Worm (Caenorhabditis elegans) whole organism, L2 larva: ENCODE measurements around the gene fbxb-53.

Source experiments
- C34F6.9 ChIP-seq: fragments of 150-350 bp; optimal IDR thresholded peaks from 2 replicates; lab custom pipeline; 2014; ENCODE audit warnings: missing biosample characterization, missing genetic modification characterization
- F13H6.1 ChIP-seq: sonication (generic microtip); optimal IDR thresholded peaks from 2 replicates; lab custom pipeline; 2016; ENCODE audit warnings: missing genetic modification characterization, missing compliant biosample characterization
- alr-1 ChIP-seq: fragments of 150-350 bp; optimal IDR thresholded peaks from 2 replicates; lab custom pipeline; 2014; ENCODE audit warnings: missing biosample characterization, missing genetic modification characterization
- aly-2 ChIP-seq: fragments of 150-350 bp; optimal IDR thresholded peaks from 2 replicates; lab custom pipeline; 2014; ENCODE audit warnings: missing biosample characterization, missing genetic modification characterization
- ama-1 ChIP-seq: fragments of 150-350 bp; optimal IDR thresholded peaks from 2 replicates; lab custom pipeline; 2018; ENCODE audit warnings: inconsistent platforms
- ceh-16 ChIP-seq: fragments of 150-350 bp; optimal IDR thresholded peaks from 2 replicates; lab custom pipeline; 2014; ENCODE audit warnings: missing biosample characterization, missing genetic modification characterization
- egl-27 ChIP-seq: sonication (generic microtip); optimal IDR thresholded peaks from 3 replicates; lab custom pipeline; 2017; ENCODE audit warnings: missing biosample characterization, missing genetic modification reagents, missing genetic modification characterization
- elt-3 ChIP-seq: sonication (generic microtip); optimal IDR thresholded peaks from 2 replicates; lab custom pipeline; 2017; ENCODE audit warnings: missing biosample characterization, missing genetic modification characterization
- fos-1 ChIP-seq: fragments of 150-350 bp; optimal IDR thresholded peaks from 2 replicates; lab custom pipeline; 2014; ENCODE audit warnings: missing biosample characterization, missing genetic modification characterization
- gmeb-1 ChIP-seq: fragments of 150-350 bp; optimal IDR thresholded peaks from 2 replicates; lab custom pipeline; 2014; ENCODE audit warnings: missing biosample characterization, missing genetic modification characterization
- lin-11 ChIP-seq: fragments of 150-350 bp; sonication (generic microtip); optimal IDR thresholded peaks from 2 replicates; lab custom pipeline; 2014; ENCODE audit warnings: missing biosample characterization, missing genetic modification characterization, inconsistent platforms, mixed read lengths
- lin-13 ChIP-seq: fragments of 150-350 bp; optimal IDR thresholded peaks from 2 replicates; lab custom pipeline; 2014; ENCODE audit warnings: missing biosample characterization, missing genetic modification reagents, missing genetic modification characterization
- lin-39 ChIP-seq: fragments of 150-350 bp; optimal IDR thresholded peaks from 2 replicates; lab custom pipeline; 2014; ENCODE audit warnings: missing biosample characterization, missing genetic modification reagents, missing genetic modification characterization
- lsy-2 ChIP-seq, 2 experiments: fragments of 150-350 bp in 1 of 2; sonication (generic microtip) in 1 of 2; optimal IDR thresholded peaks; 2 replicates each; lab custom pipeline; 2014 to 2017; ENCODE audit warnings: missing biosample characterization in 2 of 2, missing genetic modification characterization in 2 of 2
- mab-5 ChIP-seq: fragments of 150-350 bp; optimal IDR thresholded peaks from 2 replicates; lab custom pipeline; 2014; ENCODE audit warnings: missing biosample characterization, missing genetic modification characterization
- mbf-1 ChIP-seq: sonication (generic microtip); optimal IDR thresholded peaks from 2 replicates; lab custom pipeline; 2017; ENCODE audit warnings: missing biosample characterization, missing genetic modification characterization
- mdl-1 ChIP-seq, 2 experiments: fragments of 150-350 bp in 1 of 2; sonication (generic microtip) in 1 of 2; optimal IDR thresholded peaks; 2 replicates each; lab custom pipeline; 2017; ENCODE audit warnings: missing biosample characterization in 2 of 2, missing genetic modification characterization in 2 of 2
- nhr-10 ChIP-seq: sonication (generic microtip); optimal IDR thresholded peaks from 2 replicates; lab custom pipeline; 2017; ENCODE audit warnings: missing biosample characterization, missing genetic modification characterization
- nhr-21 ChIP-seq: fragments of 150-350 bp; optimal IDR thresholded peaks from 2 replicates; lab custom pipeline; 2014; ENCODE audit warnings: missing biosample characterization, missing genetic modification characterization
- nhr-237 ChIP-seq: fragments of 150-350 bp; optimal IDR thresholded peaks from 2 replicates; lab custom pipeline; 2014; ENCODE audit warnings: missing biosample characterization, missing genetic modification characterization
- nhr-25 ChIP-seq: fragments of 150-350 bp; sonication (generic microtip); optimal IDR thresholded peaks from 3 replicates; lab custom pipeline; 2014; ENCODE audit warnings: missing biosample characterization, missing genetic modification characterization
- nhr-77 ChIP-seq: fragments of 150-350 bp; optimal IDR thresholded peaks from 2 replicates; lab custom pipeline; 2014; ENCODE audit warnings: missing biosample characterization, missing genetic modification characterization
- peb-1 ChIP-seq: fragments of 150-350 bp; optimal IDR thresholded peaks from 2 replicates; lab custom pipeline; 2014; ENCODE audit warnings: missing biosample characterization, missing genetic modification characterization
- sem-4 ChIP-seq: fragments of 150-350 bp; optimal IDR thresholded peaks from 2 replicates; lab custom pipeline; 2014; ENCODE audit warnings: missing biosample characterization, missing genetic modification reagents, missing genetic modification characterization
- skn-1 ChIP-seq: sonication (generic microtip); optimal IDR thresholded peaks from 2 replicates; lab custom pipeline; 2017; ENCODE audit warnings: missing biosample characterization, missing genetic modification characterization
- sma-3 ChIP-seq: sonication (generic microtip); optimal IDR thresholded peaks from 2 replicates; lab custom pipeline; 2016; ENCODE audit warnings: missing genetic modification reagents, missing genetic modification characterization, missing compliant biosample characterization
- sma-9 ChIP-seq, 2 experiments: fragments of 150-350 bp in 1 of 2; sonication (generic microtip) in 1 of 2; optimal IDR thresholded peaks; 2 replicates each; lab custom pipeline; 2014 to 2016; ENCODE audit warnings: missing genetic modification characterization in 2 of 2, mild to moderate bottlenecking in 1 of 2, missing biosample characterization in 1 of 2, missing compliant biosample characterization in 1 of 2, missing genetic modification reagents in 1 of 2, moderate library complexity in 1 of 2
- unc-39 ChIP-seq: fragments of 150-350 bp; optimal IDR thresholded peaks from 2 replicates; lab custom pipeline; 2014; ENCODE audit warnings: missing biosample characterization, missing genetic modification characterization
- unc-55 ChIP-seq: fragments of 150-350 bp; sonication (generic microtip); optimal IDR thresholded peaks from 3 replicates; lab custom pipeline; 2014; ENCODE audit warnings: missing biosample characterization, missing genetic modification reagents, missing genetic modification characterization
- unc-62 ChIP-seq: fragments of 150-350 bp; optimal IDR thresholded peaks from 2 replicates; lab custom pipeline; 2014; ENCODE audit warnings: missing biosample characterization, missing genetic modification reagents, missing genetic modification characterization
- zag-1 ChIP-seq: fragments of 150-350 bp; optimal IDR thresholded peaks from 2 replicates; lab custom pipeline; 2014; ENCODE audit warnings: missing biosample characterization, missing genetic modification characterization
- ztf-11 ChIP-seq: sonication (generic microtip); optimal IDR thresholded peaks from 2 replicates; lab custom pipeline; 2017; ENCODE audit warnings: missing biosample characterization, missing genetic modification characterization
- ztf-4 ChIP-seq: fragments of 150-350 bp; optimal IDR thresholded peaks from 2 replicates; lab custom pipeline; 2014; ENCODE audit warnings: missing biosample characterization, missing genetic modification characterization

Gene fbxb-53

ce11 chrII:1756582-1756981 is at the start of gene fbxb-53:
Gene fbxb-53, plus strand, starts transcription at chrII:1756882.
- TF ChIP-seq lin-39 (tag; lab: Kevin White, UChicago) (no peak), alr-1 (tag; lab: Kevin White, UChicago) (no peak), gmeb-1 (tag; lab: Kevin White, UChicago) (no peak), C34F6.9 (no peak), mab-5 (tag; lab: Kevin White, UChicago) (no peak), ztf-4 (tag; lab: Kevin White, UChicago) (no peak)

ce11 chrII:1709959-1710358 is 46.7 kb upstream of the fbxb-53 start, which contains the start of gene fbxa-184:
Gene fbxa-184, plus strand, starts transcription at chrII:1710259.
- TF ChIP-seq elt-3 (tag; lab: Kevin White, UChicago) = no peak
- no peak for TF ChIP-seq egl-27 (tag; lab: Kevin White, UChicago)

ce11 chrII:1712938-1713337 is 43.7 kb upstream of the fbxb-53 start, which contains the start of gene btb-7:
Gene btb-7, plus strand, starts transcription at chrII:1713238.
- TF ChIP-seq sma-9 (GFP tag; optimal IDR thresholded peaks at IDR 0.05; lab: Kevin White, UChicago) = no peak
- no peak for TF ChIP-seq sma-9 (tag; optimal IDR thresholded peaks at IDR 0.05; lab: Kevin White, UChicago)
- no peak for TF ChIP-seq gmeb-1 (tag; lab: Kevin White, UChicago)
- no peak for TF ChIP-seq nhr-237 (tag; lab: Kevin White, UChicago)
- no peak for TF ChIP-seq nhr-25 (tag; lab: Kevin White, UChicago)
- TF ChIP-seq mdl-1 (tag; optimal IDR thresholded peaks at IDR 0.05; lab: Kevin White, UChicago) = no peak
- no peak for TF ChIP-seq aly-2
- no peak for TF ChIP-seq nhr-77
- no peak for TF ChIP-seq ztf-11 (tag; lab: Kevin White, UChicago)
- TF ChIP-seq lsy-2 (tag; optimal IDR thresholded peaks at IDR 0.05; lab: Kevin White, UChicago) = no peak
- TF ChIP-seq lin-39 (tag; lab: Kevin White, UChicago) = no peak
- no peak for TF ChIP-seq sem-4 (tag; lab: Kevin White, UChicago)
- TF ChIP-seq mbf-1 (tag; lab: Kevin White, UChicago) = no peak
- no peak for TF ChIP-seq lin-13 (GFP tag; lab: Kevin White, UChicago)
- no peak for TF ChIP-seq nhr-21 (tag; lab: Kevin White, UChicago)

ce11 chrII:1714772-1715353 is 41.8 kb upstream of the fbxb-53 start, which contains the start of gene btb-6:
Gene btb-6, plus strand, starts transcription at chrII:1715303.
- TF ChIP-seq nhr-25 (tag; lab: Kevin White, UChicago) (no peak), unc-39 (tag; lab: Kevin White, UChicago) (no peak), aly-2 (no peak), nhr-21 (tag; lab: Kevin White, UChicago) (no peak), peb-1 (tag; lab: Kevin White, UChicago) (no peak), fos-1 (no peak), ceh-16 (no peak), unc-55 (GFP tag; lab: Kevin White, UChicago) (no peak), lin-13 (GFP tag; lab: Kevin White, UChicago) (no peak), skn-1 (tag; lab: Kevin White, UChicago) (no peak), ama-1 (lab: Kevin White, UChicago) (no peak), alr-1 (tag; lab: Kevin White, UChicago) (no peak), zag-1 (tag; lab: Kevin White, UChicago) (no peak), mdl-1 (tag; optimal IDR thresholded peaks at IDR 0.05; lab: Kevin White, UChicago) (no peak), ztf-11 (tag; lab: Kevin White, UChicago) (no peak), ztf-4 (tag; lab: Kevin White, UChicago) (no peak), C34F6.9 (no peak)

- TF ChIP-seq peb-1 (tag; lab: Kevin White, UChicago) = no peak
- no peak for TF ChIP-seq lin-11 (tag; lab: Kevin White, UChicago)
- TF ChIP-seq sma-3 (GFP tag; lab: Kevin White, UChicago) = no peak
- no peak for TF ChIP-seq sma-9 (GFP tag; optimal IDR thresholded peaks at IDR 0.05; lab: Kevin White, UChicago)
- TF ChIP-seq sma-9 (tag; optimal IDR thresholded peaks at IDR 0.05; lab: Kevin White, UChicago) = no peak
- no peak for TF ChIP-seq lin-39 (tag; lab: Kevin White, UChicago)
- TF ChIP-seq nhr-25 (tag; lab: Kevin White, UChicago) = no peak
- TF ChIP-seq unc-62 (GFP tag; lab: Kevin White, UChicago) = no peak
- no peak for TF ChIP-seq unc-39 (tag; lab: Kevin White, UChicago)
- TF ChIP-seq nhr-21 (tag; lab: Kevin White, UChicago) = no peak
- no peak for TF ChIP-seq mab-5 (tag; lab: Kevin White, UChicago)
- no peak for TF ChIP-seq fos-1
- no peak for TF ChIP-seq nhr-10 (tag; lab: Kevin White, UChicago)
- TF ChIP-seq F13H6.1 (tag; lab: Kevin White, UChicago) = no peak
- TF ChIP-seq lin-13 (GFP tag; lab: Kevin White, UChicago) = no peak
Observed at ce11 chrII:1719153-1719552, 37.5 kb upstream of the fbxb-53 start, which contains the start of gene fbxb-48. Gene fbxb-48, minus strand, starts transcription at chrII:1719253.
